Fruit fly (Drosophila melanogaster) whole organism, wandering third instar larva: Measurements from ENCODE around the gene Sox21b.
A peak's percentile ranks its signal among the peaks of the same experiment; 100 is the strongest.

ENCODE experiments used
- CG9705 ChIP-seq: fragments of 200-800 bp; sonication (Bioruptor generic); optimal IDR thresholded peaks from 2 replicates; lab custom pipeline; 2018; ENCODE audit warnings: missing biosample characterization, mild to moderate bottlenecking, missing genetic modification characterization
- Dfd ChIP-seq: fragments of >200 bp; optimal IDR thresholded peaks from 2 replicates; lab custom pipeline; 2017; ENCODE audit warnings: missing biosample characterization, missing genetic modification characterization
- Dif ChIP-seq: fragments of 200-275, 200-300 bp; sonication (Bioruptor generic); optimal IDR thresholded peaks from 2 replicates; lab custom pipeline; 2018; ENCODE audit warnings: missing biosample characterization, missing genetic modification characterization; ENCODE audit not compliant: partially characterized antibody
- GATAd ChIP-seq: sonication (Bioruptor generic); optimal IDR thresholded peaks from 2 replicates; lab custom pipeline; 2016; ENCODE audit warnings: missing biosample characterization, missing genetic modification characterization
- HLH106 ChIP-seq: fragments of 200-800 bp; optimal IDR thresholded peaks from 3 replicates; lab custom pipeline; 2019; ENCODE audit warnings: missing biosample characterization, mild to moderate bottlenecking, missing genetic modification characterization, moderate library complexity
- Hnf4 ChIP-seq: fragments of 200-800 bp; sonication (Bioruptor generic); optimal IDR thresholded peaks from 2 replicates; lab custom pipeline; 2016; ENCODE audit warnings: missing biosample characterization, mild to moderate bottlenecking, missing genetic modification characterization
- Hr83 ChIP-seq: fragments of 200-300 bp; sonication (Bioruptor generic); optimal IDR thresholded peaks from 2 replicates; lab custom pipeline; 2016; ENCODE audit warnings: missing biosample characterization, mild to moderate bottlenecking, missing genetic modification characterization, moderate library complexity; ENCODE audit not compliant: poor library complexity, severe bottlenecking
- Mio ChIP-seq: sonication (Bioruptor generic); optimal IDR thresholded peaks from 2 replicates; lab custom pipeline; 2016; ENCODE audit warnings: missing biosample characterization, missing genetic modification characterization
- Myc ChIP-seq: fragments of >200 bp; optimal IDR thresholded peaks from 2 replicates; lab custom pipeline; 2017
- OdsH ChIP-seq: fragments of 200-800 bp; sonication (Bioruptor generic); optimal IDR thresholded peaks from 2 replicates; lab custom pipeline; 2016; ENCODE audit warnings: missing biosample characterization, mild to moderate bottlenecking, missing genetic modification characterization
- Rel ChIP-seq, 2 experiments: fragments of 200-800 bp; sonication (Bioruptor generic) in 1 of 2; optimal IDR thresholded peaks; 2 replicates in 1 of 2; 3 replicates in 1 of 2; lab custom pipeline; 2016 to 2019; ENCODE audit warnings: mild to moderate bottlenecking in 2 of 2, missing biosample characterization in 2 of 2, missing genetic modification characterization in 2 of 2, moderate library complexity in 1 of 2
- Sp1 ChIP-seq: fragments of 200-800 bp; sonication (Bioruptor generic); optimal IDR thresholded peaks from 3 replicates; lab custom pipeline; 2019; ENCODE audit warnings: missing biosample characterization, mild to moderate bottlenecking, missing genetic modification characterization, moderate library complexity
- br ChIP-seq: fragments of 200-800 bp; sonication (Bioruptor generic); optimal IDR thresholded peaks from 2 replicates; lab custom pipeline; 2016; ENCODE audit warnings: missing biosample characterization, missing genetic modification characterization
- brk ChIP-seq: fragments of 200-800 bp; sonication (Bioruptor generic); optimal IDR thresholded peaks from 2 replicates; lab custom pipeline; 2016; ENCODE audit warnings: missing biosample characterization, mild to moderate bottlenecking, missing genetic modification characterization
- dl ChIP-seq, 2 experiments: fragments of 175-275, 200-275 bp in 1 of 2; fragments of 200-275 bp in 1 of 2; sonication (Bioruptor generic); optimal IDR thresholded peaks; lab custom pipeline; 2018; ENCODE audit warnings: mild to moderate bottlenecking in 2 of 2, missing biosample characterization in 2 of 2, missing genetic modification characterization in 2 of 2, moderate library complexity in 2 of 2; ENCODE audit not compliant: partially characterized antibody in 2 of 2, insufficient read depth in 1 of 2
- dmrt93B ChIP-seq: fragments of 200-800 bp; sonication (Bioruptor generic); optimal IDR thresholded peaks from 2 replicates; lab custom pipeline; 2018; ENCODE audit warnings: missing biosample characterization, mild to moderate bottlenecking, missing genetic modification characterization
- ey ChIP-seq: fragments of 200-800 bp; sonication (Bioruptor generic); optimal IDR thresholded peaks from 2 replicates; lab custom pipeline; 2016; ENCODE audit warnings: missing biosample characterization, missing genetic modification characterization
- foxo ChIP-seq, 2 experiments: fragments of 200-800 bp; sonication (Bioruptor generic); optimal IDR thresholded peaks; 2 replicates in 1 of 2; 3 replicates in 1 of 2; lab custom pipeline; 2016 to 2017; ENCODE audit warnings: missing biosample characterization in 2 of 2, missing genetic modification characterization in 2 of 2
- fru ChIP-seq: fragments of 200-800 bp; sonication (Bioruptor generic); optimal IDR thresholded peaks from 3 replicates; lab custom pipeline; 2016; ENCODE audit warnings: missing biosample characterization, mild to moderate bottlenecking, missing genetic modification characterization
- h ChIP-seq: fragments of 200-800 bp; sonication (Bioruptor generic); optimal IDR thresholded peaks from 3 replicates; lab custom pipeline; 2016; ENCODE audit warnings: missing biosample characterization, mild to moderate bottlenecking, missing genetic modification characterization
- jim ChIP-seq: fragments of 175-275, 200-325 bp; sonication (Bioruptor generic); optimal IDR thresholded peaks from 2 replicates; lab custom pipeline; 2016; ENCODE audit warnings: missing biosample characterization, mild to moderate bottlenecking, missing genetic modification characterization
- pan ChIP-seq: fragments of >200 bp; optimal IDR thresholded peaks from 2 replicates; lab custom pipeline; 2017
- psq ChIP-seq: fragments of 200-800 bp; sonication (Bioruptor generic); optimal IDR thresholded peaks from 3 replicates; lab custom pipeline; 2017; ENCODE audit warnings: missing biosample characterization, mild to moderate bottlenecking, missing genetic modification characterization, moderate library complexity
- rgr ChIP-seq: fragments of 200-800 bp; sonication (Bioruptor generic); optimal IDR thresholded peaks from 3 replicates; lab custom pipeline; 2016; ENCODE audit warnings: missing biosample characterization, mild to moderate bottlenecking, missing genetic modification characterization
- sage ChIP-seq: fragments of 200-800 bp; sonication (Bioruptor generic); optimal IDR thresholded peaks from 2 replicates; lab custom pipeline; 2016; ENCODE audit warnings: missing biosample characterization, mild to moderate bottlenecking, missing genetic modification characterization
- sv ChIP-seq: fragments of 200-800 bp; sonication (Bioruptor generic); optimal IDR thresholded peaks from 3 replicates; lab custom pipeline; 2016; ENCODE audit warnings: missing biosample characterization, missing genetic modification characterization
- tai ChIP-seq: sonication (Bioruptor generic); optimal IDR thresholded peaks from 2 replicates; lab custom pipeline; 2016; ENCODE audit warnings: missing biosample characterization, missing genetic modification characterization
- usp ChIP-seq: fragments of >200 bp; optimal IDR thresholded peaks from 2 replicates; lab custom pipeline; 2017; ENCODE audit warnings: missing biosample characterization, missing genetic modification characterization
- woc ChIP-seq: sonication (Bioruptor generic); optimal IDR thresholded peaks from 2 replicates; lab custom pipeline; 2016; ENCODE audit warnings: missing biosample characterization, mild to moderate bottlenecking, missing genetic modification characterization

Gene Sox21b

dm6 chr3L:14118767-14119166 is 12.4 kb downstream of the Sox21b start:
- TF ChIP-seq Rel (GFP tag; optimal IDR thresholded peaks at IDR 0.05; lab: Kevin White, UChicago) (no peak), Rel (tag; optimal IDR thresholded peaks at IDR 0.05; lab: Kevin White, UChicago) (peak; percentile 39), Sp1 (GFP tag; lab: Kevin White, UChicago) (no peak)

- TF ChIP-seq brk (GFP tag; lab: Kevin White, UChicago), result no peak
- no peak for TF ChIP-seq Dfd (GFP tag; lab: Kevin White, UChicago)
- TF ChIP-seq HLH106 (tag; lab: Kevin White, UChicago), result no peak
- TF ChIP-seq, all 38 proteins: peak for 0
These were observed 17.0 kb downstream of the Sox21b start for dm6 chr3L:14114084-14114483.

dm6 chr3L:14112899-14113430 is 18.2 kb downstream of the Sox21b start:
- TF ChIP-seq Myc (no peak), Dfd (GFP tag; lab: Kevin White, UChicago) (peak; percentile 94)

dm6 chr3L:14111411-14111810 is 19.7 kb downstream of the Sox21b start:
- TF ChIP-seq Mio (GFP tag; lab: Kevin White, UChicago), result no peak
- peak; percentile 59 for TF ChIP-seq tai
- TF ChIP-seq woc, result no peak
- peak; percentile 42 for TF ChIP-seq psq (GFP tag; lab: Kevin White, UChicago)
- TF ChIP-seq sage (GFP tag; lab: Kevin White, UChicago), result no peak
- peak; percentile 41 for TF ChIP-seq jim (GFP tag; lab: Kevin White, UChicago)
- peak; percentile 64 for TF ChIP-seq fru (GFP tag; lab: Kevin White, UChicago)
- peak; percentile 59 for TF ChIP-seq OdsH
- peak; percentile 57 for TF ChIP-seq HLH106 (tag; lab: Kevin White, UChicago)
- TF ChIP-seq Hr83 (GFP tag; lab: Kevin White, UChicago), result peak; percentile 64
- TF ChIP-seq Sp1 (GFP tag; lab: Kevin White, UChicago), result no peak
- peak; percentile 53 for TF ChIP-seq Hnf4
- TF ChIP-seq h (GFP tag; lab: Kevin White, UChicago), result peak; percentile 70
- peak in 1 of 2 experiments; percentile 79 for TF ChIP-seq foxo (GFP tag; optimal IDR thresholded peaks at IDR 0.05; lab: Kevin White, UChicago)
- peak; percentile 71 for TF ChIP-seq rgr (GFP tag; lab: Kevin White, UChicago)
- peak; percentile 67 for TF ChIP-seq ey
- peak; percentile 87 for TF ChIP-seq Myc
- peak; percentile 37 for TF ChIP-seq dmrt93B (GFP tag; lab: Kevin White, UChicago)
- TF ChIP-seq br, result peak; percentile 48
- TF ChIP-seq sv (GFP tag; lab: Kevin White, UChicago), result peak; percentile 76

dm6 chr3L:14109831-14110230 is 21.3 kb downstream of the Sox21b start:
- TF ChIP-seq Hr83 (GFP tag; lab: Kevin White, UChicago), result no peak
- no peak for TF ChIP-seq fru (GFP tag; lab: Kevin White, UChicago)
- no peak for TF ChIP-seq dl (GFP tag; optimal IDR thresholded peaks at IDR 0.05; lab: Kevin White, UChicago; ENCODE audit: insufficient read depth in 1 of 2, partially characterized antibody in 2 of 2)
- TF ChIP-seq dmrt93B (GFP tag; lab: Kevin White, UChicago), result no peak
- TF ChIP-seq h (GFP tag; lab: Kevin White, UChicago), result no peak

- TF ChIP-seq CG9705 (GFP tag; lab: Kevin White, UChicago), result no peak
- TF ChIP-seq pan (lab: Kevin White, UChicago), result no peak
- TF ChIP-seq brk (GFP tag; lab: Kevin White, UChicago), result no peak
- no peak for TF ChIP-seq OdsH
- no peak for TF ChIP-seq Dfd (GFP tag; lab: Kevin White, UChicago)
These were observed 23.0 kb downstream of the Sox21b start, which contains the start of gene Sox21a for dm6 chr3L:14108068-14108520. Gene Sox21a, minus strand, starts transcription at chr3L:14108118.

- no peak for TF ChIP-seq usp (GFP tag; lab: Kevin White, UChicago)
- TF ChIP-seq HLH106 (tag; lab: Kevin White, UChicago), result no peak
- no peak for TF ChIP-seq Rel (GFP tag; optimal IDR thresholded peaks at IDR 0.05; lab: Kevin White, UChicago)
- no peak for TF ChIP-seq Rel (tag; optimal IDR thresholded peaks at IDR 0.05; lab: Kevin White, UChicago)
- TF ChIP-seq GATAd (GFP tag; lab: Kevin White, UChicago), result no peak
- TF ChIP-seq Dif (GFP tag; lab: Kevin White, UChicago), result no peak
These were observed 26.1 kb downstream of the Sox21b start for dm6 chr3L:14104988-14105387.
